Fruit fly (Drosophila melanogaster) whole organism, embryonic: ENCODE measurements around the gene aop.

Source experiments
- Asciz ChIP-seq: fragments of 200-800 bp; sonication (Bioruptor generic); optimal IDR thresholded peaks from 2 replicates; lab custom pipeline; 2017; ENCODE audit warnings: missing biosample characterization, mild to moderate bottlenecking, missing genetic modification characterization, missing genetic modification reagents
- Atf3 ChIP-seq: fragments of 200-800 bp; sonication (Bioruptor generic); optimal IDR thresholded peaks from 3 replicates; lab custom pipeline; 2016; ENCODE audit warnings: missing biosample characterization, missing genetic modification characterization
- BEAF-32 ChIP-seq: fragments of 200-800 bp; sonication (Bioruptor generic); optimal IDR thresholded peaks from 3 replicates; lab custom pipeline; 2017; ENCODE audit warnings: missing biosample characterization, missing genetic modification characterization, mild to moderate bottlenecking, moderate library complexity, missing genetic modification reagents
- CG10565 ChIP-seq: fragments of 200-800 bp; sonication (Bioruptor generic); optimal IDR thresholded peaks from 3 replicates; lab custom pipeline; 2016; ENCODE audit warnings: missing biosample characterization, mild to moderate bottlenecking, missing genetic modification characterization
- CG11696 ChIP-seq: fragments of 200-800 bp; sonication (Bioruptor generic); IDR thresholded peaks from 2 replicates; pipeline ENCODE4 v1.3.6; 2022; ENCODE audit warnings: missing biosample characterization, missing genetic modification characterization
- CG13624 ChIP-seq: fragments of 200-800 bp; sonication (Bioruptor generic); optimal IDR thresholded peaks from 2 replicates; lab custom pipeline; 2016; ENCODE audit warnings: missing biosample characterization, missing genetic modification characterization
- CG1529 ChIP-seq: fragments of 200-800 bp; sonication (Bioruptor generic); optimal IDR thresholded peaks from 3 replicates; lab custom pipeline; 2018; ENCODE audit warnings: missing biosample characterization, missing genetic modification characterization
- CG1603 ChIP-seq: fragments of 200-800 bp; sonication (Bioruptor generic); optimal IDR thresholded peaks from 2 replicates; lab custom pipeline; 2019; ENCODE audit warnings: missing biosample characterization, mild to moderate bottlenecking, missing genetic modification characterization, moderate library complexity
- CG18262 ChIP-seq: fragments of 200-800 bp; optimal IDR thresholded peaks from 3 replicates; lab custom pipeline; 2019; ENCODE audit warnings: missing biosample characterization, mild to moderate bottlenecking, missing genetic modification characterization, moderate library complexity
- CG18619 ChIP-seq: fragments of 200-800 bp; sonication (Bioruptor generic); optimal IDR thresholded peaks from 3 replicates; lab custom pipeline; 2017; ENCODE audit warnings: missing biosample characterization, mild to moderate bottlenecking, missing genetic modification characterization
- CG18764 ChIP-seq: fragments of 200-800 bp; sonication (Bioruptor generic); optimal IDR thresholded peaks from 3 replicates; lab custom pipeline; 2016; ENCODE audit warnings: missing biosample characterization, missing genetic modification characterization
- CG2199 ChIP-seq: fragments of 200-800 bp; sonication (Bioruptor generic); IDR thresholded peaks from 3 replicates; pipeline ENCODE4 v1.3.6; 2022; ENCODE audit warnings: missing biosample characterization, missing genetic modification characterization
- CG30020 ChIP-seq: fragments of 200-800 bp; optimal IDR thresholded peaks from 2 replicates; lab custom pipeline; 2019; ENCODE audit warnings: missing biosample characterization, mild to moderate bottlenecking, missing genetic modification characterization, moderate library complexity
- CG32767 ChIP-seq: fragments of 200-800 bp; sonication (Bioruptor generic); IDR thresholded peaks from 2 replicates; pipeline ENCODE4 v1.3.6; 2022; ENCODE audit warnings: missing biosample characterization, missing genetic modification characterization
- CG3838 ChIP-seq: fragments of 200-800 bp; sonication (Bioruptor generic); optimal IDR thresholded peaks from 3 replicates; lab custom pipeline; 2016; ENCODE audit warnings: missing biosample characterization, missing genetic modification characterization
- CG42726 ChIP-seq: fragments of 200-800 bp; sonication (Bioruptor generic); IDR thresholded peaks from 2 replicates; pipeline ENCODE4 v1.3.6; 2022; ENCODE audit warnings: missing biosample characterization, missing genetic modification characterization; ENCODE audit not compliant: partially characterized antibody
- CG4730 ChIP-seq: fragments of 200-800 bp; sonication (Bioruptor generic); IDR thresholded peaks from 2 replicates; pipeline ENCODE4 v1.3.6; 2022; ENCODE audit warnings: missing biosample characterization, missing genetic modification characterization
- CG7963 ChIP-seq: fragments of 200-800 bp; sonication (Bioruptor generic); IDR thresholded peaks from 3 replicates; pipeline ENCODE4 v1.3.6; 2022; ENCODE audit warnings: missing biosample characterization, missing genetic modification characterization; ENCODE audit not compliant: partially characterized antibody
- CG9817 ChIP-seq: fragments of 200-800 bp; sonication (Bioruptor generic); optimal IDR thresholded peaks from 2 replicates; lab custom pipeline; 2018; ENCODE audit warnings: missing biosample characterization, mild to moderate bottlenecking, missing genetic modification characterization, moderate library complexity
- Doc3 ChIP-seq: fragments of 200-800 bp; sonication (Bioruptor generic); IDR thresholded peaks from 3 replicates; pipeline ENCODE4 v1.3.6; 2022; ENCODE audit warnings: missing biosample characterization, missing genetic modification characterization; ENCODE audit not compliant: partially characterized antibody
- Ets97D ChIP-seq: fragments of 200-800 bp; sonication (Bioruptor generic); optimal IDR thresholded peaks from 3 replicates; lab custom pipeline; 2016; ENCODE audit warnings: missing biosample characterization, missing genetic modification characterization
- GATAe ChIP-seq: fragments of 200-800 bp; sonication (Bioruptor generic); conservative IDR thresholded peaks from 2 replicates; pipeline ENCODE4 v1.3.6; 2022; ENCODE audit warnings: missing biosample characterization, missing genetic modification characterization
- Meics ChIP-seq: fragments of 200-800 bp; sonication (Bioruptor generic); optimal IDR thresholded peaks from 2 replicates; lab custom pipeline; 2017; ENCODE audit warnings: missing biosample characterization, mild to moderate bottlenecking, missing genetic modification characterization
- NFAT ChIP-seq: fragments of 200-800 bp; sonication (Bioruptor generic); IDR thresholded peaks from 2 replicates; pipeline ENCODE4 v1.3.6; 2022; ENCODE audit warnings: missing biosample characterization, missing genetic modification characterization
- Nf-YC ChIP-seq: fragments of 200-800 bp; optimal IDR thresholded peaks from 3 replicates; lab custom pipeline; 2019; ENCODE audit warnings: missing biosample characterization, mild to moderate bottlenecking, missing genetic modification characterization, moderate library complexity
- Scr ChIP-seq: fragments of 200-800 bp; sonication (Bioruptor generic); IDR thresholded peaks from 2 replicates; pipeline ENCODE4 v1.3.6; 2022; ENCODE audit warnings: missing biosample characterization, missing genetic modification characterization; ENCODE audit not compliant: partially characterized antibody
- Sin3A ChIP-seq: fragments of >200 bp; optimal IDR thresholded peaks from 2 replicates; lab custom pipeline; 2018
- Ssrp ChIP-seq: fragments of 200-800 bp; sonication (Bioruptor generic); optimal IDR thresholded peaks from 2 replicates; lab custom pipeline; 2018; ENCODE audit warnings: missing biosample characterization, mild to moderate bottlenecking, missing genetic modification characterization, moderate library complexity
- Xbp1 ChIP-seq: fragments of 200-800 bp; sonication (Bioruptor generic); optimal IDR thresholded peaks from 3 replicates; lab custom pipeline; 2016; ENCODE audit warnings: missing biosample characterization, mild to moderate bottlenecking, missing genetic modification characterization
- abd-A ChIP-seq: fragments of 200-800 bp; sonication (Bioruptor generic); optimal IDR thresholded peaks from 3 replicates; lab custom pipeline; 2019; ENCODE audit warnings: missing biosample characterization, mild to moderate bottlenecking, missing genetic modification characterization, moderate library complexity
- al ChIP-seq: fragments of 200-800 bp; sonication (Bioruptor generic); IDR thresholded peaks from 2 replicates; pipeline ENCODE4 v1.3.6; 2022; ENCODE audit warnings: missing biosample characterization, missing genetic modification characterization
- caup ChIP-seq: fragments of 200-800 bp; sonication (Bioruptor generic); optimal IDR thresholded peaks from 3 replicates; lab custom pipeline; 2017; ENCODE audit warnings: missing biosample characterization, mild to moderate bottlenecking, missing genetic modification characterization, moderate library complexity; ENCODE audit not compliant: severe bottlenecking
- dimm ChIP-seq: fragments of 200-800 bp; sonication (Bioruptor generic); IDR thresholded peaks from 2 replicates; pipeline ENCODE4 v1.3.6; 2022; ENCODE audit warnings: missing biosample characterization, missing genetic modification characterization
- eve ChIP-seq, 2 experiments: fragments of >200 bp; optimal IDR thresholded peaks; 2 replicates each; lab custom pipeline; 2017; ENCODE audit warnings: missing biosample characterization in 2 of 2, missing genetic modification characterization in 2 of 2
- exex ChIP-seq: fragments of 200-800 bp; sonication (Bioruptor generic); optimal IDR thresholded peaks from 4 replicates; lab custom pipeline; 2018; ENCODE audit warnings: missing biosample characterization, mild to moderate bottlenecking, missing genetic modification characterization, moderate library complexity
- gcm2 ChIP-seq: fragments of 200-800 bp; sonication (Bioruptor generic); optimal IDR thresholded peaks from 2 replicates; lab custom pipeline; 2016; ENCODE audit warnings: missing biosample characterization, missing genetic modification characterization
- gfzf ChIP-seq: fragments of 200-800 bp; sonication (Bioruptor generic); optimal IDR thresholded peaks from 2 replicates; lab custom pipeline; 2016; ENCODE audit warnings: missing biosample characterization, mild to moderate bottlenecking, missing genetic modification characterization, moderate library complexity
- ken ChIP-seq: fragments of 200-800 bp; sonication (Bioruptor generic); IDR thresholded peaks from 3 replicates; pipeline ENCODE4 v1.3.6; 2022; ENCODE audit warnings: missing biosample characterization, missing genetic modification characterization
- klu ChIP-seq: fragments of 200-800 bp; sonication (Bioruptor generic); IDR thresholded peaks from 2 replicates; pipeline ENCODE4 v1.3.6; 2022; ENCODE audit warnings: missing biosample characterization, missing genetic modification characterization
- knrl ChIP-seq: fragments of 200-800 bp; sonication (Bioruptor generic); IDR thresholded peaks from 3 replicates; pipeline ENCODE4 v1.3.6; 2022; ENCODE audit warnings: missing biosample characterization, missing genetic modification characterization; ENCODE audit not compliant: partially characterized antibody
- lbe ChIP-seq: fragments of 200-800 bp; sonication (Bioruptor generic); optimal IDR thresholded peaks from 2 replicates; lab custom pipeline; 2016; ENCODE audit warnings: missing biosample characterization, mild to moderate bottlenecking, missing genetic modification characterization
- nom ChIP-seq: fragments of 200-800 bp; sonication (Bioruptor generic); optimal IDR thresholded peaks from 2 replicates; lab custom pipeline; 2017; ENCODE audit warnings: missing biosample characterization, missing genetic modification characterization, mild to moderate bottlenecking, moderate library complexity, missing genetic modification reagents
- otp ChIP-seq: fragments of 200-800 bp; sonication (Bioruptor generic); IDR thresholded peaks from 3 replicates; pipeline ENCODE4, ENCODE4 v1.3.6; 2022; ENCODE audit warnings: missing biosample characterization, missing genetic modification characterization
- p53 ChIP-seq: fragments of 200-800 bp; sonication (Bioruptor generic); optimal IDR thresholded peaks from 2 replicates; lab custom pipeline; 2016; ENCODE audit warnings: missing biosample characterization, missing genetic modification characterization
- run ChIP-seq: fragments of 200-800 bp; sonication (Bioruptor generic); optimal IDR thresholded peaks from 3 replicates; lab custom pipeline; 2018; ENCODE audit warnings: missing biosample characterization, mild to moderate bottlenecking, missing genetic modification characterization
- sim ChIP-seq: fragments of 200-800 bp; sonication (Bioruptor generic); IDR thresholded peaks from 2 replicates; pipeline ENCODE4 v1.3.6; 2022; ENCODE audit warnings: missing biosample characterization, missing genetic modification characterization
- slbo ChIP-seq: fragments of 200-800 bp; sonication (Bioruptor generic); IDR thresholded peaks from 2 replicates; pipeline ENCODE4 v1.3.6; 2022; ENCODE audit warnings: missing biosample characterization, missing genetic modification characterization
- sr ChIP-seq: fragments of 200-800 bp; sonication (Bioruptor generic); IDR thresholded peaks from 3 replicates; pipeline ENCODE4 v1.3.6; 2022; ENCODE audit warnings: missing biosample characterization, missing genetic modification characterization
- ssp ChIP-seq: fragments of 200-800 bp; sonication (Bioruptor generic); IDR thresholded peaks from 2 replicates; pipeline ENCODE4 v1.3.6; 2022; ENCODE audit warnings: missing biosample characterization, missing genetic modification characterization
- tap ChIP-seq: fragments of 200-800 bp; optimal IDR thresholded peaks from 3 replicates; lab custom pipeline; 2019; ENCODE audit warnings: missing biosample characterization, mild to moderate bottlenecking, missing genetic modification characterization, moderate library complexity
- wdn ChIP-seq: fragments of 200-800 bp; sonication (Bioruptor generic); IDR thresholded peaks from 2 replicates; pipeline ENCODE4 v1.3.6; 2022; ENCODE audit warnings: missing biosample characterization, missing genetic modification characterization

Gene aop

dm6 chr2L:2227316-2227715 lies 48.8 kb upstream of the aop start:
- TF ChIP-seq nom (GFP tag; lab: Kevin White, UChicago), result peak; percentile 49
- peak; percentile 63 for TF ChIP-seq gcm2 (GFP tag; lab: Kevin White, UChicago)
- TF ChIP-seq CG32767, result peak; percentile 33; the same call in 1 of the 2 replicates
- peak; percentile 2 for TF ChIP-seq CG9817 (tag; lab: Kevin White, UChicago)
- no peak for TF ChIP-seq Ets97D (GFP tag; lab: Kevin White, UChicago)
- TF ChIP-seq klu (GFP tag; lab: Robert Waterston, UW), result no peak
- 0 out of 2 replicates have a peak, but pooled peaks have one; percentile 16 for TF ChIP-seq GATAe
- no peak for TF ChIP-seq CG1529 (GFP tag; lab: Kevin White, UChicago)
- TF ChIP-seq Ssrp (tag; lab: Kevin White, UChicago), result peak; percentile 30
- TF ChIP-seq sr (GFP tag; lab: Robert Waterston, UW), result peak; percentile 53; the same call in 1 of the 3 replicates
- no peak for TF ChIP-seq CG13624 (GFP tag; lab: Kevin White, UChicago)
- no peak for TF ChIP-seq Atf3
- no peak for TF ChIP-seq abd-A (tag; lab: Kevin White, UChicago)
- TF ChIP-seq tap (tag; lab: Kevin White, UChicago), result peak; percentile 64
- no peak for TF ChIP-seq Doc3 (GFP tag; lab: Robert Waterston, UW)
- no peak for TF ChIP-seq CG4730 (GFP tag; lab: Robert Waterston, UW)
- TF ChIP-seq eve (GFP tag; optimal IDR thresholded peaks at IDR 0.05; lab: Kevin White, UChicago), result no peak
- TF ChIP-seq p53, result no peak
- TF ChIP-seq CG42726 (GFP tag; lab: Robert Waterston, UW), result no peak
- TF ChIP-seq dimm (GFP tag; lab: Robert Waterston, UW), result no peak
- no peak for TF ChIP-seq run (tag; lab: Kevin White, UChicago)
- 0 out of 2 replicates have a peak, but pooled peaks have one; percentile 13 for TF ChIP-seq ssp (GFP tag; lab: Robert Waterston, UW)
- TF ChIP-seq lbe, result no peak
- peak; percentile 41 for TF ChIP-seq CG18262 (tag; lab: Kevin White, UChicago)
- TF ChIP-seq caup, result no peak
- TF ChIP-seq Sin3A (lab: Kevin White, UChicago), result no peak
- no peak for TF ChIP-seq CG18764 (GFP tag; lab: Kevin White, UChicago)
- TF ChIP-seq Nf-YC (tag; lab: Kevin White, UChicago), result peak; percentile 30
- TF ChIP-seq knrl (GFP tag; lab: Robert Waterston, UW), result no peak
- TF ChIP-seq otp, result peak; percentile 69; the same call in 2 of the 3 replicates
- peak; percentile 64 for TF ChIP-seq slbo
- TF ChIP-seq ken, result 0 out of 3 replicates have a peak, but pooled peaks have one; percentile 3
- peak; percentile 72 for TF ChIP-seq CG1603 (tag; lab: Kevin White, UChicago)
- no peak for TF ChIP-seq exex (tag; lab: Kevin White, UChicago)
- no peak for TF ChIP-seq sim (GFP tag; lab: Robert Waterston, UW)
- no peak for TF ChIP-seq NFAT (GFP tag; lab: Robert Waterston, UW)
- no peak for TF ChIP-seq al (GFP tag; lab: Robert Waterston, UW)
- peak; percentile 26; the same call in 1 of the 2 replicates for TF ChIP-seq CG11696 (GFP tag; lab: Robert Waterston, UW)
- TF ChIP-seq Meics (GFP tag; lab: Kevin White, UChicago), result peak; percentile 27
- TF ChIP-seq CG18619 (GFP tag; lab: Kevin White, UChicago), result no peak
- no peak for TF ChIP-seq BEAF-32
- TF ChIP-seq Scr (GFP tag; lab: Robert Waterston, UW), result no peak
- TF ChIP-seq CG10565 (GFP tag; lab: Kevin White, UChicago), result no peak
- no peak for TF ChIP-seq gfzf (GFP tag; lab: Kevin White, UChicago)
- no peak for TF ChIP-seq CG7963 (GFP tag; lab: Robert Waterston, UW)
- TF ChIP-seq CG3838, result no peak
- peak; percentile 54 for TF ChIP-seq Xbp1 (GFP tag; lab: Kevin White, UChicago)
- no peak for TF ChIP-seq CG2199 (GFP tag; lab: Robert Waterston, UW)
- no peak for TF ChIP-seq wdn (GFP tag; lab: Robert Waterston, UW)
- peak; percentile 51 for TF ChIP-seq Asciz
- TF ChIP-seq CG30020 (tag; lab: Kevin White, UChicago), result no peak
